Worm (Caenorhabditis elegans) whole organism, young adult: ENCODE measurements around the gene gplb-1.

Source experiments
- B0336.3 ChIP-seq: fragments of 200-800 bp; sonication (Bioruptor generic); IDR thresholded peaks from 2 replicates; pipeline ENCODE4 v1.3.6; 2022; ENCODE audit warnings: missing genetic modification characterization, missing compliant biosample characterization
- D2030.7 ChIP-seq: fragments of 200-800 bp; sonication (Bioruptor generic); IDR thresholded peaks from 2 replicates; pipeline ENCODE4 v1.3.6; 2022; ENCODE audit warnings: missing genetic modification reagents, missing genetic modification characterization, missing compliant biosample characterization
- F49E8.2 ChIP-seq: sonication (generic microtip); optimal IDR thresholded peaks from 3 replicates; lab custom pipeline; 2017; ENCODE audit warnings: missing genetic modification characterization, mild to moderate bottlenecking, missing compliant biosample characterization, antibody characterized with exemption, moderate library complexity; ENCODE audit not compliant: insufficient read depth
- F57C9.4 ChIP-seq: sonication (generic microtip); optimal IDR thresholded peaks from 2 replicates; lab custom pipeline; 2017; ENCODE audit warnings: mild to moderate bottlenecking, missing genetic modification characterization, missing compliant biosample characterization
- T07F8.4 ChIP-seq: sonication (generic microtip); optimal IDR thresholded peaks from 2 replicates; lab custom pipeline; 2016; ENCODE audit warnings: mild to moderate bottlenecking, missing genetic modification characterization, moderate library complexity, missing compliant biosample characterization
- T26A5.8 ChIP-seq: sonication (generic microtip); optimal IDR thresholded peaks from 2 replicates; lab custom pipeline; 2016; ENCODE audit warnings: missing genetic modification characterization, missing compliant biosample characterization
- Y53G8AR.9 ChIP-seq: fragments of 200-800 bp; sonication (Bioruptor generic); conservative IDR thresholded peaks from 2 replicates; pipeline ENCODE4 v1.3.6; 2022; ENCODE audit warnings: missing genetic modification reagents, missing genetic modification characterization, missing compliant biosample characterization
- Y56A3A.18 ChIP-seq: fragments of 200-800 bp; sonication (Bioruptor generic); IDR thresholded peaks from 2 replicates; pipeline ENCODE4 v1.3.6; 2022; ENCODE audit warnings: missing genetic modification reagents, missing genetic modification characterization, missing compliant biosample characterization
- akir-1 ChIP-seq: fragments of 200-800 bp; sonication (Bioruptor generic); optimal IDR thresholded peaks from 2 replicates; lab custom pipeline; 2018; ENCODE audit warnings: mild to moderate bottlenecking, missing genetic modification characterization, moderate library complexity, missing compliant biosample characterization
- atf-7 ChIP-seq: sonication (generic microtip); optimal IDR thresholded peaks from 2 replicates; lab custom pipeline; 2017; ENCODE audit warnings: mild to moderate bottlenecking, missing genetic modification characterization, missing compliant biosample characterization
- ccch-3 ChIP-seq: fragments of 200-800 bp; sonication (Bioruptor generic); optimal IDR thresholded peaks from 2 replicates; lab custom pipeline; 2018; ENCODE audit warnings: mild to moderate bottlenecking, missing genetic modification characterization, missing compliant biosample characterization
- cebp-1 ChIP-seq, 2 experiments: fragments of 200-800 bp in 1 of 2; sonication (Bioruptor generic) in 1 of 2; sonication (generic microtip) in 1 of 2; IDR thresholded peaks in 1 of 2; optimal IDR thresholded peaks in 1 of 2; 2 replicates each; pipeline versions ENCODE4 v1.3.6 to Lab custom; 2017 to 2022; ENCODE audit warnings: missing compliant biosample characterization in 2 of 2, missing genetic modification characterization in 2 of 2, mild to moderate bottlenecking in 1 of 2, missing genetic modification reagents in 1 of 2, moderate library complexity in 1 of 2
- dox-1 ChIP-seq: fragments of 200-800 bp; sonication (Bioruptor generic); IDR thresholded peaks from 2 replicates; pipeline ENCODE4 v1.3.6; 2022; ENCODE audit warnings: missing genetic modification reagents, missing genetic modification characterization, missing compliant biosample characterization
- ekl-4 ChIP-seq: fragments of 200-800 bp; sonication (Bioruptor generic); IDR thresholded peaks from 2 replicates; pipeline ENCODE4 v1.3.6; 2022; ENCODE audit warnings: missing genetic modification reagents, missing genetic modification characterization, missing compliant biosample characterization
- fkh-3 ChIP-seq: sonication (generic microtip); optimal IDR thresholded peaks from 2 replicates; lab custom pipeline; 2016; ENCODE audit warnings: mild to moderate bottlenecking, missing genetic modification characterization, missing compliant biosample characterization
- hmg-1.2 ChIP-seq: fragments of 200-800 bp; sonication (Bioruptor generic); IDR thresholded peaks from 2 replicates; pipeline ENCODE4 v1.3.6; 2022; ENCODE audit warnings: missing genetic modification reagents, missing genetic modification characterization, missing compliant biosample characterization
- hsf-1 ChIP-seq: fragments of 200-800 bp; sonication (Bioruptor generic); IDR thresholded peaks from 2 replicates; pipeline ENCODE4 v1.3.6; 2022; ENCODE audit warnings: missing genetic modification reagents, missing genetic modification characterization, missing compliant biosample characterization
- let-526 ChIP-seq: fragments of 200-800 bp; sonication (Bioruptor generic); IDR thresholded peaks from 2 replicates; pipeline ENCODE4 v1.3.6; 2022; ENCODE audit warnings: missing genetic modification reagents, missing genetic modification characterization, missing compliant biosample characterization
- let-607 ChIP-seq, 2 experiments: fragments of 200-800 bp in 1 of 2; sonication (Bioruptor generic) in 1 of 2; sonication (generic microtip) in 1 of 2; optimal IDR thresholded peaks; 2 replicates each; lab custom pipeline; 2016 to 2018; ENCODE audit warnings: mild to moderate bottlenecking in 2 of 2, missing compliant biosample characterization in 2 of 2, missing genetic modification characterization in 2 of 2, moderate library complexity in 2 of 2, missing genotype in 1 of 2
- lin-26 ChIP-seq: fragments of 200-800 bp; sonication (Bioruptor generic); IDR thresholded peaks from 2 replicates; pipeline ENCODE4 v1.3.6; 2022; ENCODE audit warnings: missing genetic modification reagents, missing genetic modification characterization, missing compliant biosample characterization
- lin-40 ChIP-seq: sonication (generic microtip); optimal IDR thresholded peaks from 2 replicates; lab custom pipeline; 2016; ENCODE audit warnings: missing genetic modification characterization, mild to moderate bottlenecking, missing compliant biosample characterization, missing genotype, missing genetic modification reagents
- lir-1 ChIP-seq: fragments of 200-800 bp; sonication (Bioruptor generic); conservative IDR thresholded peaks from 2 replicates; pipeline ENCODE4 v1.3.6; 2022; ENCODE audit warnings: missing genetic modification reagents, missing genetic modification characterization, missing compliant biosample characterization
- lsl-1 ChIP-seq: fragments of 200-800 bp; sonication (Bioruptor generic); optimal IDR thresholded peaks from 2 replicates; lab custom pipeline; 2018; ENCODE audit warnings: mild to moderate bottlenecking, missing genetic modification characterization, moderate library complexity, missing compliant biosample characterization
- madf-6 ChIP-seq: fragments of 200-800 bp; sonication (Bioruptor generic); IDR thresholded peaks from 2 replicates; pipeline ENCODE4 v1.3.6; 2022; ENCODE audit warnings: missing genetic modification reagents, missing genetic modification characterization, missing compliant biosample characterization
- madf-8 ChIP-seq: fragments of 200-800 bp; sonication (Bioruptor generic); conservative IDR thresholded peaks from 2 replicates; pipeline ENCODE4 v1.3.6; 2022; ENCODE audit warnings: missing genetic modification reagents, missing genetic modification characterization, missing compliant biosample characterization
- mes-4 ChIP-seq: sonication (generic microtip); optimal IDR thresholded peaks from 2 replicates; lab custom pipeline; 2016; ENCODE audit warnings: missing genotype, missing genetic modification characterization, missing compliant biosample characterization
- nhr-179 ChIP-seq: sonication (generic microtip); optimal IDR thresholded peaks from 2 replicates; lab custom pipeline; 2016; ENCODE audit warnings: mild to moderate bottlenecking, missing genetic modification characterization, missing compliant biosample characterization
- nhr-80 ChIP-seq: sonication (generic microtip); optimal IDR thresholded peaks from 2 replicates; lab custom pipeline; 2016; ENCODE audit warnings: missing genetic modification characterization, missing compliant biosample characterization
- nhr-90 ChIP-seq: sonication (generic microtip); optimal IDR thresholded peaks from 2 replicates; lab custom pipeline; 2016; ENCODE audit warnings: missing genotype, mild to moderate bottlenecking, missing genetic modification characterization, missing compliant biosample characterization
- pha-4 ChIP-seq: fragments of 150-350 bp; sonication (generic microtip); optimal IDR thresholded peaks from 2 replicates; lab custom pipeline; 2014; ENCODE audit warnings: missing biosample characterization, missing genetic modification reagents, missing genetic modification characterization
- rcor-1 ChIP-seq: fragments of 200-800 bp; sonication (Bioruptor generic); IDR thresholded peaks from 2 replicates; pipeline ENCODE4 v1.3.6; 2022; ENCODE audit warnings: missing genetic modification reagents, missing genetic modification characterization, missing compliant biosample characterization
- rpc-1 ChIP-seq, 2 experiments: fragments of 150-350 bp in 1 of 2; sonication (generic microtip) in 1 of 2; optimal IDR thresholded peaks; 2 replicates each; lab custom pipeline; 2014 to 2018; ENCODE audit warnings: missing biosample characterization in 1 of 2, missing genetic modification characterization in 1 of 2, missing genetic modification reagents in 1 of 2, missing genotype in 1 of 2
- snpc-4 ChIP-seq, 5 experiments: fragments of 150-350 bp in 1 of 5; sonication (generic microtip) in 4 of 5; optimal IDR thresholded peaks; 2 replicates each; lab custom pipeline; 2014 to 2018; ENCODE audit warnings: missing genetic modification characterization in 5 of 5, missing biosample characterization in 3 of 5, antibody characterized with exemption in 2 of 5, mild to moderate bottlenecking in 2 of 5, missing compliant biosample characterization in 2 of 5, missing genotype in 2 of 5, moderate library complexity in 2 of 5, missing genetic modification reagents in 1 of 5
- sptf-2 ChIP-seq: fragments of 200-800 bp; sonication (Bioruptor generic); optimal IDR thresholded peaks from 2 replicates; lab custom pipeline; 2018; ENCODE audit warnings: mild to moderate bottlenecking, missing genetic modification characterization, missing compliant biosample characterization
- unc-130 ChIP-seq: sonication (generic microtip); optimal IDR thresholded peaks from 2 replicates; lab custom pipeline; 2016; ENCODE audit warnings: missing genetic modification reagents, missing genetic modification characterization, missing compliant biosample characterization
- ztf-22 ChIP-seq: fragments of 200-800 bp; sonication (Bioruptor generic); optimal IDR thresholded peaks from 2 replicates; lab custom pipeline; 2018; ENCODE audit warnings: mild to moderate bottlenecking, missing genetic modification characterization, moderate library complexity, missing compliant biosample characterization
- ztf-26 ChIP-seq: sonication (generic microtip); optimal IDR thresholded peaks from 2 replicates; lab custom pipeline; 2017; ENCODE audit warnings: missing genetic modification characterization, missing compliant biosample characterization

The gplb-1 gene

DNA sequence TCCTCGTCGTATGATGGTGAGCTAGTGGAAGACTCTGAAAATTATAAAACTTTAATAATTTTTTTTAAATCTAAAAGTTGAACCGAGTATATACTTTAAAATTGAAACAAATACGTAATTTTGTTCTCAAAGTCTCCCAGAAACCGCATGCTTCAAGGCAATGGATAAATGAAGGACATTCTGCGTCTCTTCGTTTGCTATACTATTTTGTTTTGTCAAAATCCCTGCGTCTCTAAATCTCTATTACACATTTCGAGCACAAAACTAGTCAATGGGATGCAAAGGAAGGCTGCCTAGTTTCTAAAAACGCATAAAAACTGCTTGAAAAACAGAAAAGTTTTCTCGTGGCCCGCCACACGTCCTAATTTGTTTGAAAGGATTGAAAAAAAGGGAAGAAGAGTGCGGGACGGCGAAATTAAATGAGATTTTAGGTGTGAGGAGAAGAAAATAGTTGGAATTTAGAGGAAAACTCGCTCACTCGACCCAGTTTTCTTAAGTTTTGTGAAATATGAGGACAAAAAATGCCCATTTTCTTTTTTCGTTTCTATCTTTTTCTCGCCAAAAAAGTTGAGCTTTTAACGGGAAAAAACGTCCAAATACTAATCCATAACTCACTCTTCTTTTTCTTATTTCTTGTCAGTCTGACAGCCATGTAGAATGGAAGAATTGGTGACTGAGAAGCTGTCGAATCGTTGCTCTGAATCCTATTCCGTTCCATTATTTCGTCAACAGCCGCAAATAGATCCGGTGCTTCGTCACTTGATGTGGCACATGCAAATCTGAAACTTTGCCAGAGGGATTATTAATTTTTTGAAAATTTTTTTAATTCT, 42.2 kb downstream of the gplb-1 start:
- TF ChIP-seq mes-4 (tag; lab: Kevin White, UChicago) (no peak), hmg-1.2 (peak; percentile 96), Y53G8AR.9 (GFP tag; lab: Robert Waterston, UW) (no peak)

DNA sequence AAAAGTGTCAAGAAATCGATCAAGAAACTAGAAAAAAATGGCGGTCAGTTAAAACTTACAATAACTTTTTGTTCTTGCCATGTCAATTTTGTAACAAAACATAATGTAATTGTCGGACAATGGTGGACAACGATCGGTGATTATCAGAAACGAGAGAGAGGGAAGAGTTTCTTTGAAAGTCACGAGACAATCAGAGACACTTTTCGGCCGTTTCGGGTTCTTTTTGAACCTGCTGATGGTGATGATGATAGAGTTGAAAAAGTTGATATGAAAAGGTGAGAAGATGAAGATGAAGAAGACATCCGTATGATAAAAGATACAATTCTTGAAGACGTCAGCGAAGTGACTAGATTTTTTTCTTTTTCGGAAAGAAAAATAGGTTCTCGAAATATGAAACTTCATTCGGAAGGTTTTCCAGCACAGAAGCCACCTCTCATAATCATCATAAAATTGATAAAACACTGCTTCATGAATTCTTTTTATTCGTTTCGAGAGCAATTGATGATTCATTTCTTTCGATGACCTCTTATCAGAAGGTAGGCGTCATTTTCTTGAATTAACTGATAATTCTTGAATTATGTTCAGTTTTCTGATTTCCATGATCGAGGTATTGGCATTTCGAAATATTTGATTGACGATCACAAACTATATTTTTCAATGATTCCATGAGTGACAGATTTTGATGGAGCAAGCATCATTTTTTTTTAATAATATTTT, 44.1 kb downstream of the gplb-1 start:
- TF ChIP-seq nhr-80 (tag; lab: Kevin White, UChicago), result peak; percentile 81
- TF ChIP-seq D2030.7 (GFP tag; lab: Robert Waterston, UW), result no peak
- no peak for TF ChIP-seq cebp-1 (GFP tag; IDR thresholded peaks at IDR 0.05; lab: Robert Waterston, UW)
- TF ChIP-seq cebp-1 (tag; optimal IDR thresholded peaks at IDR 0.05; lab: Kevin White, UChicago), result peak; percentile 53
- TF ChIP-seq nhr-179 (tag; lab: Kevin White, UChicago), result no peak
- no peak for TF ChIP-seq lir-1 (GFP tag; lab: Robert Waterston, UW)
- TF ChIP-seq unc-130 (GFP tag; lab: Kevin White, UChicago), result no peak
- TF ChIP-seq F57C9.4 (tag; lab: Kevin White, UChicago), result no peak
- TF ChIP-seq ccch-3 (GFP tag; lab: Kevin White, UChicago), result no peak
- TF ChIP-seq fkh-3 (tag; lab: Kevin White, UChicago), result no peak
- no peak for TF ChIP-seq snpc-4 (GFP tag; optimal IDR thresholded peaks at IDR 0.05; lab: Kevin White, UChicago)
- no peak for TF ChIP-seq snpc-4 (tag; optimal IDR thresholded peaks at IDR 0.05; lab: Kevin White, UChicago)
- TF ChIP-seq lin-40 (tag; lab: Kevin White, UChicago), result no peak
- TF ChIP-seq akir-1 (GFP tag; lab: Kevin White, UChicago), result no peak
- TF ChIP-seq ztf-26 (tag; lab: Kevin White, UChicago), result no peak
- TF ChIP-seq T26A5.8, result no peak
- TF ChIP-seq, all 124 proteins: peak for 2

DNA sequence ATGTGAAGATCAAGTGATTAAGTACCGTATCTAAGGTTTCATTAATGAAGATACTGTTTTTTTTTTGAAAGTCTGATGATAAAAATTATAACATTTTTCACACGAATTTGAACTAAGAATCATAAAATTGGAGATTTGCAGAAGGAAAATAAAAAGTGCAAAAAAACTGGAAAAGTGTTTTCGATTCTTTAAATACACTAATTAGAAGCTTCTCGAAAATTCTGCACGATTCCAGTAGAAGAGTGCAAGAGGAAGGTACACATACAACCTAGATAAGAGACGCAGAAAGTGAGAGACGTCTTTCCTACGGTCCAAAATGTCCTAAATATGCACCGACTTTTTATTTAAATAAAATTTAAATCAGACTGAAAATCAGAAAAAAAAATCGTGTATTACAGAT, 44.8 kb downstream of the gplb-1 start:
- TF ChIP-seq B0336.3 (GFP tag; lab: Robert Waterston, UW), result no peak
- TF ChIP-seq madf-8, result no peak
- TF ChIP-seq rpc-1 (optimal IDR thresholded peaks at IDR 0.05; lab: Kevin White, UChicago), result peak; percentile 25
- TF ChIP-seq rpc-1 (tag; optimal IDR thresholded peaks at IDR 0.05; lab: Kevin White, UChicago), result no peak
- peak; percentile 38; the same call in 1 of the 2 replicates for TF ChIP-seq hmg-1.2
- TF ChIP-seq hsf-1, result peak; percentile 56; the same call in 1 of the 2 replicates

DNA sequence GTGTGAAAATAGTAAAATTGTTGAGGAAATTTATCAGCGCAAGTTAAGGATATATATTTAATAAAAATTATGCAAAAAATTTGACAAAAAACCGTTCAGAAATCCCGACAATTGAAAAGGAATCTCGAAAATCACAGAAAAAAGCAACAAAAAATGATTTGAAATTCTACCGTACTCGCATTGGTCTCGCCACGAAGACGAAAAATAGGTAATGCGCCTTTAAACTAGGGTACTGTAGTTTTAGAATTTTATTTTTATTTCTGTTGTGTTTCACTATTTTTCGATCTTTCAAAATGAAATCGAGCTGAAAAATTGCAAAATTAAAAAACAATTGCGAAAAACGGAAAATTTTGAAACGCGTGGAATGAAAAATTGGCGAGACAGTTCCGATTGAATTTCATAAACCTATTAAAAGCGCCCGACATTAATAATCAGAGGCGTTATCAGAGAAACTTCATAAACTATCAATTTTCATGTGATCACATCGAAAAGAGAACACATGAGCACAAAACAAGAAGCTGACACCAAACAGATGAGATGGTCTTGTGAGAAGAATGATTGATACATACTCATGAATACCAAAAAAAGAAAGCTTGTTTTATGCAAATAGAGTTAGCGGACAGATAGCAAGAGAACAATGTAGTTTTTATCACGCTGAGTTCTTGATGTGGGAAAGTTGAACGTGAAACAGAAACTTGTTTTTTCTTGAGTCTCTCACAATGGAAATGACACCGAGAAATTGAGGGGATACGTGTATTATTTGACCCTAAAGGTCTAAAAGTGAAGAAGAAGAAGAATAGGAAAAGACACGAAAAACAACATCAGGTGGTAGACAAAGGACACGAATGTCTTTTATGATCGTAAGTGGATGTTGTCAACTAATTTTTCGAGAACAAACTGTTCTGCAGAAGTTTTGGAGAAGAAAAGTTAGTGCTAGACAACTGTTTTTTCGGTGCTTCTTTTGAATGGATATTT, 45.9 kb downstream of the gplb-1 start:
- TF ChIP-seq Y56A3A.18 (no peak), rcor-1 (no peak), ekl-4 (no peak), let-607 (tag; optimal IDR thresholded peaks at IDR 0.05; lab: Kevin White, UChicago) (no peak), nhr-80 (tag; lab: Kevin White, UChicago) (peak; percentile 94), pha-4 (peak; percentile 55), atf-7 (tag; lab: Kevin White, UChicago) (peak; percentile 20), ztf-22 (GFP tag; lab: Kevin White, UChicago) (peak; percentile 32), dox-1 (GFP tag; lab: Robert Waterston, UW) (no peak), sptf-2 (GFP tag; lab: Kevin White, UChicago) (no peak), F49E8.2 (peak; percentile 31), nhr-90 (tag; lab: Kevin White, UChicago) (peak; percentile 9), T07F8.4 (tag; lab: Kevin White, UChicago) (no peak), hsf-1 (no peak), lsl-1 (GFP tag; lab: Kevin White, UChicago) (peak; percentile 96), let-526 (GFP tag; lab: Robert Waterston, UW) (no peak), lin-26 (peak; percentile 48; the same call in 1 of the 2 replicates), madf-6 (GFP tag; lab: Robert Waterston, UW) (peak; percentile 84), fkh-3 (tag; lab: Kevin White, UChicago) (no peak)
